Fruit fly (Drosophila melanogaster) whole organism, embryonic: ENCODE results near the gene CG3117.

Experiments
- CG10274 ChIP-seq: fragments of 200-800 bp; sonication (Bioruptor generic); optimal IDR thresholded peaks from 3 replicates; lab custom pipeline; 2017; ENCODE audit warnings: missing biosample characterization, mild to moderate bottlenecking, missing genetic modification characterization
- CG13424 ChIP-seq: fragments of 200-800 bp; sonication (Bioruptor generic); optimal IDR thresholded peaks from 2 replicates; lab custom pipeline; 2019; ENCODE audit warnings: missing biosample characterization, mild to moderate bottlenecking, missing genetic modification characterization, moderate library complexity
- CG14014 ChIP-seq: fragments of 200-800 bp; sonication (Bioruptor generic); IDR thresholded peaks from 2 replicates; pipeline ENCODE4 v1.3.6; 2022; ENCODE audit warnings: missing biosample characterization, missing genetic modification characterization
- CG17612 ChIP-seq: fragments of 200-800 bp; sonication (Bioruptor generic); IDR thresholded peaks from 2 replicates; pipeline ENCODE4 v1.3.6; 2022; ENCODE audit warnings: missing biosample characterization, missing genetic modification characterization
- CG17802 ChIP-seq: fragments of 200-800 bp; sonication (Bioruptor generic); optimal IDR thresholded peaks from 2 replicates; lab custom pipeline; 2018; ENCODE audit warnings: missing biosample characterization, mild to moderate bottlenecking, missing genetic modification characterization, moderate library complexity
- CG18764 ChIP-seq: fragments of 200-800 bp; sonication (Bioruptor generic); optimal IDR thresholded peaks from 3 replicates; lab custom pipeline; 2016; ENCODE audit warnings: missing biosample characterization, missing genetic modification characterization
- CG2712 ChIP-seq: fragments of 200-800 bp; optimal IDR thresholded peaks from 3 replicates; lab custom pipeline; 2019; ENCODE audit warnings: missing biosample characterization, mild to moderate bottlenecking, missing genetic modification characterization, moderate library complexity
- CG32772 ChIP-seq: fragments of 200-800 bp; sonication (Bioruptor generic); IDR thresholded peaks from 2 replicates; pipeline ENCODE4 v1.3.6; 2022; ENCODE audit warnings: missing biosample characterization, missing genetic modification characterization
- CG4617 ChIP-seq: fragments of 200-800 bp; sonication (Bioruptor generic); optimal IDR thresholded peaks from 3 replicates; lab custom pipeline; 2016; ENCODE audit warnings: missing biosample characterization, missing genetic modification characterization, borderline replicate concordance
- CG5245 ChIP-seq: fragments of 200-800 bp; sonication (Bioruptor generic); optimal IDR thresholded peaks from 3 replicates; lab custom pipeline; 2016; ENCODE audit warnings: missing biosample characterization, missing genetic modification characterization
- CG6813 ChIP-seq: fragments of 200-800 bp; sonication (Bioruptor generic); optimal IDR thresholded peaks from 2 replicates; lab custom pipeline; 2017; ENCODE audit warnings: missing biosample characterization, missing genetic modification characterization, mild to moderate bottlenecking, moderate library complexity, missing genetic modification reagents
- CG7556 ChIP-seq: fragments of 200-800 bp; sonication (Bioruptor generic); optimal IDR thresholded peaks from 2 replicates; lab custom pipeline; 2017; ENCODE audit warnings: missing biosample characterization, mild to moderate bottlenecking, missing genetic modification characterization
- CG8281 ChIP-seq: fragments of 200-800 bp; sonication (Bioruptor generic); optimal IDR thresholded peaks from 2 replicates; lab custom pipeline; 2018; ENCODE audit warnings: missing biosample characterization, mild to moderate bottlenecking, missing genetic modification characterization, moderate library complexity
- CG9609 ChIP-seq: fragments of 200-800 bp; sonication (Bioruptor generic); optimal IDR thresholded peaks from 3 replicates; lab custom pipeline; 2016; ENCODE audit warnings: missing biosample characterization, missing genetic modification characterization
- D19A ChIP-seq: fragments of 200-800 bp; optimal IDR thresholded peaks from 3 replicates; lab custom pipeline; 2019; ENCODE audit warnings: missing biosample characterization, mild to moderate bottlenecking, missing genetic modification characterization, moderate library complexity
- Ets65A ChIP-seq: fragments of 200-800 bp; sonication (Bioruptor generic); peaks from one replicate; lab custom pipeline; 2016; ENCODE audit warnings: missing biosample characterization, missing genetic modification characterization
- H15 ChIP-seq: fragments of 200-800 bp; sonication (Bioruptor generic); IDR thresholded peaks from 3 replicates; pipeline ENCODE4 v1.3.6; 2022; ENCODE audit warnings: missing biosample characterization, missing genetic modification characterization
- Kr ChIP-seq: fragments of 200-800 bp; sonication (Bioruptor generic); optimal IDR thresholded peaks from 2 replicates; lab custom pipeline; 2017; ENCODE audit warnings: missing biosample characterization, mild to moderate bottlenecking, missing genetic modification characterization
- Lpt ChIP-seq: fragments of >200 bp; optimal IDR thresholded peaks from 2 replicates; lab custom pipeline; 2018; ENCODE audit warnings: missing biosample characterization, missing genetic modification characterization
- Med ChIP-seq: fragments of 200-800 bp; sonication (Bioruptor generic); peaks from one replicate; lab custom pipeline; 2016; ENCODE audit warnings: missing biosample characterization, missing genetic modification characterization, mild to moderate bottlenecking, inconsistent platforms, moderate library complexity
- NC2α ChIP-seq: fragments of 200-800 bp; sonication (Bioruptor generic); optimal IDR thresholded peaks from 2 replicates; lab custom pipeline; 2016; ENCODE audit warnings: missing biosample characterization, missing genetic modification characterization
- NK7.1 ChIP-seq: fragments of 200-800 bp; sonication (Bioruptor generic); optimal IDR thresholded peaks from 3 replicates; lab custom pipeline; 2016; ENCODE audit warnings: missing biosample characterization, missing genetic modification characterization
- Opbp ChIP-seq: fragments of 200-800 bp; sonication (Bioruptor generic); IDR thresholded peaks from 3 replicates; pipeline ENCODE4 v1.3.6; 2022; ENCODE audit warnings: missing biosample characterization, missing genetic modification characterization; ENCODE audit not compliant: partially characterized antibody
- Side ChIP-seq: fragments of 200-800 bp; sonication (Bioruptor generic); optimal IDR thresholded peaks from 2 replicates; lab custom pipeline; 2016; ENCODE audit warnings: missing biosample characterization, missing genetic modification characterization
- Sin3A ChIP-seq: fragments of >200 bp; optimal IDR thresholded peaks from 2 replicates; lab custom pipeline; 2018
- Trl ChIP-seq, 3 experiments: fragments of >200 bp in 2 of 3; fragments of 200-800 bp in 1 of 3; sonication (Bioruptor generic) in 1 of 3; optimal IDR thresholded peaks; 2 replicates in 1 of 3; 3 replicates in 2 of 3; lab custom pipeline; 2016 to 2017; ENCODE audit warnings: missing biosample characterization in 1 of 3, missing genetic modification characterization in 1 of 3
- ab ChIP-seq: fragments of 200-800 bp; sonication (Bioruptor generic); optimal IDR thresholded peaks from 2 replicates; lab custom pipeline; 2016; ENCODE audit warnings: missing biosample characterization, missing genetic modification characterization
- al ChIP-seq: fragments of 200-800 bp; sonication (Bioruptor generic); IDR thresholded peaks from 2 replicates; pipeline ENCODE4 v1.3.6; 2022; ENCODE audit warnings: missing biosample characterization, missing genetic modification characterization
- az2 ChIP-seq: fragments of 200-800 bp; sonication (Bioruptor generic); optimal IDR thresholded peaks from 3 replicates; lab custom pipeline; 2016; ENCODE audit warnings: missing biosample characterization, missing genetic modification characterization
- bab2 ChIP-seq: fragments of 200-800 bp; sonication (Bioruptor generic); optimal IDR thresholded peaks from 2 replicates; lab custom pipeline; 2016; ENCODE audit warnings: missing biosample characterization, missing genetic modification characterization
- bsh ChIP-seq, 2 experiments: fragments of 200-800 bp; sonication (Bioruptor generic); optimal IDR thresholded peaks; 2 replicates each; lab custom pipeline; 2017 to 2018; ENCODE audit warnings: mild to moderate bottlenecking in 2 of 2, missing biosample characterization in 2 of 2, missing genetic modification characterization in 2 of 2, moderate library complexity in 1 of 2
- chif ChIP-seq, 2 experiments: fragments of 200-800 bp; sonication (Bioruptor generic); optimal IDR thresholded peaks; 3 replicates each; lab custom pipeline; 2016; ENCODE audit warnings: missing biosample characterization in 2 of 2, missing genetic modification characterization in 2 of 2
- corto ChIP-seq: fragments of 200-800 bp; sonication (Bioruptor generic); optimal IDR thresholded peaks from 2 replicates; lab custom pipeline; 2016; ENCODE audit warnings: missing biosample characterization, mild to moderate bottlenecking, missing genetic modification characterization, moderate library complexity
- crp ChIP-seq, 2 experiments: fragments of 200-800 bp; sonication (Bioruptor generic); optimal IDR thresholded peaks; 2 replicates in 1 of 2; 3 replicates in 1 of 2; lab custom pipeline; 2017; ENCODE audit warnings: missing biosample characterization in 2 of 2, missing genetic modification characterization in 2 of 2, mild to moderate bottlenecking in 1 of 2, moderate library complexity in 1 of 2
- disco-r ChIP-seq: fragments of 200-800 bp; sonication (Bioruptor generic); optimal IDR thresholded peaks from 2 replicates; lab custom pipeline; 2016; ENCODE audit warnings: missing biosample characterization, missing genetic modification characterization
- dmrt99B ChIP-seq: fragments of 200-800 bp; sonication (Bioruptor generic); optimal IDR thresholded peaks from 2 replicates; lab custom pipeline; 2018; ENCODE audit warnings: missing biosample characterization, mild to moderate bottlenecking, missing genetic modification characterization, moderate library complexity
- ewg ChIP-seq: fragments of 200-800 bp; sonication (Bioruptor generic); optimal IDR thresholded peaks from 3 replicates; lab custom pipeline; 2017; ENCODE audit warnings: mild to moderate bottlenecking, missing biosample characterization, missing genetic modification reagents, missing genetic modification characterization
- ftz-f1 ChIP-seq: fragments of 200-800 bp; sonication (Bioruptor generic); optimal IDR thresholded peaks from 2 replicates; lab custom pipeline; 2016; ENCODE audit warnings: missing biosample characterization, missing genetic modification characterization
- gcm2 ChIP-seq: fragments of 200-800 bp; sonication (Bioruptor generic); optimal IDR thresholded peaks from 2 replicates; lab custom pipeline; 2016; ENCODE audit warnings: missing biosample characterization, missing genetic modification characterization
- grau ChIP-seq: fragments of 200-800 bp; optimal IDR thresholded peaks from 3 replicates; lab custom pipeline; 2019; ENCODE audit warnings: missing biosample characterization, mild to moderate bottlenecking, missing genetic modification characterization, moderate library complexity
- odd ChIP-seq: fragments of 200-800 bp; sonication (Bioruptor generic); optimal IDR thresholded peaks from 2 replicates; lab custom pipeline; 2017; ENCODE audit warnings: missing biosample characterization, mild to moderate bottlenecking, missing genetic modification characterization
- org-1 ChIP-seq: fragments of 200-800 bp; sonication (Bioruptor generic); optimal IDR thresholded peaks from 2 replicates; lab custom pipeline; 2017; ENCODE audit warnings: missing biosample characterization, missing genetic modification characterization
- rib ChIP-seq: fragments of 200-800 bp; sonication (Bioruptor generic); IDR thresholded peaks from 2 replicates; pipeline ENCODE4 v1.3.6; 2022; ENCODE audit warnings: missing biosample characterization, missing genetic modification characterization
- sc ChIP-seq, 3 experiments: fragments of >200 bp in 2 of 3; fragments of 200-800 bp in 1 of 3; sonication (Bioruptor generic) in 1 of 3; optimal IDR thresholded peaks; 2 replicates in 2 of 3; 3 replicates in 1 of 3; lab custom pipeline; 2017; ENCODE audit warnings: mild to moderate bottlenecking in 1 of 3, missing biosample characterization in 1 of 3, missing genetic modification characterization in 1 of 3, missing genetic modification reagents in 1 of 3
- scrt ChIP-seq: fragments of 200-800 bp; sonication (Bioruptor generic); optimal IDR thresholded peaks from 2 replicates; lab custom pipeline; 2018; ENCODE audit warnings: missing biosample characterization, mild to moderate bottlenecking, missing genetic modification characterization, moderate library complexity
- sens-2 ChIP-seq: fragments of 200-800 bp; sonication (Bioruptor generic); IDR thresholded peaks from 2 replicates; pipeline ENCODE4 v1.3.6; 2022; ENCODE audit warnings: missing biosample characterization, missing genetic modification characterization
- tgo ChIP-seq: fragments of 200-800 bp; sonication (Bioruptor generic); IDR thresholded peaks from 3 replicates; pipeline ENCODE4 v1.3.6; 2022; ENCODE audit warnings: missing biosample characterization, missing genetic modification characterization
- tll ChIP-seq, 2 experiments: fragments of 200-800 bp in 1 of 2; fragments of >200 bp in 1 of 2; sonication (Bioruptor generic) in 1 of 2; optimal IDR thresholded peaks; 2 replicates each; lab custom pipeline; 2017 to 2019; ENCODE audit warnings: missing biosample characterization in 2 of 2, missing genetic modification characterization in 2 of 2, mild to moderate bottlenecking in 1 of 2, moderate library complexity in 1 of 2
- zfh1 ChIP-seq: fragments of 200-800 bp; sonication (Bioruptor generic); IDR thresholded peaks from 3 replicates; pipeline ENCODE4 v1.3.6; 2022; ENCODE audit warnings: missing biosample characterization, missing genetic modification characterization

CG3117 gene

DNA sequence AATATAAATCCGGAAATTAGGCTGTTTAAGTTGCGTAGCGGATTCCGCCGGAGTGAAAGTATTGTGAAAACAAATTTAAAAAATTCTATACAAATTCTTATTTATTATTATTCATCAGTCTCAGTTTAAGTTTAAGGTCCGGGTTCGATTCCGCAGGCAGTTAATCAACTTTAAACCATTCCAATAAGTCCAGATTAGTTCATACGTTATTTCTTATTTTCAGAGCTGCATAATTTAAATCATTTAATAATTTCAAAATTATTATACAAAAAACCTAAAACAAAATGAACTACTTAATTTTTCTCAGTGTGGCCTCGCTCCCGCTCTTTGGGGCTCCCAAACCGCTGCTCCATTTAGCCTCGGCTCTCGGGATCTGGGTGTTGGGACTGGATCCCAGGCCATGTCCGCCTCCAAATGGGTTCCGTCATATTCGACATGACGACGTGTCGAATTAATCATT lies 16.6 kb downstream of the CG3117 start (continued):
- peak; percentile 5 for TF ChIP-seq NK7.1 (GFP tag; lab: Kevin White, UChicago)
- peak; percentile 97 for TF ChIP-seq CG7556 (GFP tag; lab: Kevin White, UChicago)
- peak; percentile 61 for TF ChIP-seq CG14014 (GFP tag; lab: Robert Waterston, UW)
- TF ChIP-seq ewg (GFP tag; lab: Kevin White, UChicago), result peak; percentile 77
- TF ChIP-seq Sin3A (lab: Kevin White, UChicago), result no peak
- peak; percentile 73 for TF ChIP-seq CG5245 (GFP tag; lab: Kevin White, UChicago)
- peak; percentile 39; the same call in 1 of the 2 replicates for TF ChIP-seq CG17612 (GFP tag; lab: Robert Waterston, UW)
- peak; percentile 91 for TF ChIP-seq grau (tag; lab: Kevin White, UChicago)
- peak; percentile 40 for TF ChIP-seq disco-r (GFP tag; lab: Kevin White, UChicago)
- peak; percentile 80 for TF ChIP-seq org-1
- TF ChIP-seq Trl (optimal IDR thresholded peaks at IDR 0.05; lab: Kevin White, UChicago), result peak in 1 of 2 experiments; percentile 41
- peak; percentile 35 for TF ChIP-seq Trl (GFP tag; optimal IDR thresholded peaks at IDR 0.05; lab: Kevin White, UChicago)
- peak; percentile 36 to 81 for TF ChIP-seq chif (GFP tag; optimal IDR thresholded peaks at IDR 0.05; lab: Kevin White, UChicago)
- TF ChIP-seq odd (GFP tag; lab: Kevin White, UChicago), result peak; percentile 93
- TF ChIP-seq Ets65A (GFP tag; lab: Kevin White, UChicago), result peak; percentile 76
- TF ChIP-seq CG32772, result peak; percentile 75
- TF ChIP-seq CG6813 (GFP tag; lab: Kevin White, UChicago), result peak; percentile 86
- TF ChIP-seq CG17802, result peak; percentile 27
- no peak for TF ChIP-seq Opbp (GFP tag; lab: Robert Waterston, UW)
- TF ChIP-seq D19A, result peak; percentile 89
- peak; percentile 25 for TF ChIP-seq CG4617
- peak; percentile 69 for TF ChIP-seq CG18764 (GFP tag; lab: Kevin White, UChicago)
- no peak for TF ChIP-seq CG9609 (GFP tag; lab: Kevin White, UChicago)
- peak; percentile 78 for TF ChIP-seq scrt (GFP tag; lab: Kevin White, UChicago)
- TF ChIP-seq H15 (GFP tag; lab: Robert Waterston, UW), result peak; percentile 75; the same call in 2 of the 3 replicates
- TF ChIP-seq gcm2 (GFP tag; lab: Kevin White, UChicago), result peak; percentile 72
- peak; percentile 68 for TF ChIP-seq corto
- peak; percentile 45 for TF ChIP-seq bab2 (GFP tag; lab: Kevin White, UChicago)
- no peak for TF ChIP-seq rib
- TF ChIP-seq Med (GFP tag; lab: Kevin White, UChicago), result peak; percentile 67
- peak; percentile 93 for TF ChIP-seq dmrt99B (tag; lab: Kevin White, UChicago)
- TF ChIP-seq sens-2 (GFP tag; lab: Robert Waterston, UW), result no peak; the same call in 1 of the 2 replicates
- peak; percentile 85 to 93 for TF ChIP-seq bsh (GFP tag; optimal IDR thresholded peaks at IDR 0.05; lab: Kevin White, UChicago)
- TF ChIP-seq zfh1 (GFP tag; lab: Robert Waterston, UW), result peak; percentile 67; the same call in 2 of the 3 replicates
- TF ChIP-seq CG10274 (GFP tag; lab: Kevin White, UChicago), result peak; percentile 62
- TF ChIP-seq CG8281, result peak; percentile 69
- TF ChIP-seq Kr (GFP tag; lab: Kevin White, UChicago), result peak; percentile 49
- no peak for TF ChIP-seq NC2α
- peak; percentile 73 for TF ChIP-seq al (GFP tag; lab: Robert Waterston, UW)
- TF ChIP-seq ab (GFP tag; lab: Kevin White, UChicago), result peak; percentile 36
- peak in 1 of 2 experiments; percentile 48 for TF ChIP-seq crp (GFP tag; optimal IDR thresholded peaks at IDR 0.05; lab: Kevin White, UChicago)
- TF ChIP-seq tll (GFP tag; optimal IDR thresholded peaks at IDR 0.05; lab: Kevin White, UChicago), result no peak
- TF ChIP-seq az2 (GFP tag; lab: Kevin White, UChicago), result peak; percentile 89
- TF ChIP-seq ftz-f1 (GFP tag; lab: Kevin White, UChicago), result no peak
- TF ChIP-seq CG2712 (tag; lab: Kevin White, UChicago), result peak; percentile 95
- TF ChIP-seq sc (optimal IDR thresholded peaks at IDR 0.05; lab: Kevin White, UChicago), result no peak
- TF ChIP-seq sc (GFP tag; optimal IDR thresholded peaks at IDR 0.05; lab: Kevin White, UChicago), result peak; percentile 87
- TF ChIP-seq tgo (GFP tag; lab: Robert Waterston, UW), result peak; percentile 70
- TF ChIP-seq Lpt, result no peak
- peak; percentile 47 for TF ChIP-seq Side (GFP tag; lab: Kevin White, UChicago)
- peak; percentile 95 for TF ChIP-seq CG13424 (tag; lab: Kevin White, UChicago)
